Fruit fly (Drosophila melanogaster): ENCODE data around the gene mRpL4.

dm6 chr2L:16352585-16353580 is 24.0 kb upstream of the mRpL4 start, which contains the start of the genes Hyls1, chif and CG4455:
- TF ChIP-seq Hr4 (GFP tag; optimal IDR thresholded peaks at IDR 0.05) (peak; percentile 29), CG11294 (GFP tag; IDR thresholded peaks at IDR 0.05) (no peak), Sox102F (GFP tag; optimal IDR thresholded peaks at IDR 0.05) (peak; percentile 28), CG32006 (GFP tag; optimal IDR thresholded peaks at IDR 0.05) (no peak), esn (GFP tag; optimal IDR thresholded peaks at IDR 0.05) (peak; percentile 42)
